Fruit fly (Drosophila melanogaster): ENCODE results near the gene mus101.

dm6 chrX:13721934-13722333 is at the start of gene mus101, which contains the start of gene Mrgn1:
- no peak for TF ChIP-seq CG8159 (tag; optimal IDR thresholded peaks at IDR 0.05)
- TF ChIP-seq D1 (tag; optimal IDR thresholded peaks at IDR 0.05), result no peak
- no peak for TF ChIP-seq CG4496 (GFP tag; IDR thresholded peaks at IDR 0.05)
- no peak for TF ChIP-seq CG12605 (GFP tag; IDR thresholded peaks at IDR 0.05)
- no peak for TF ChIP-seq CG17806 (tag; optimal IDR thresholded peaks at IDR 0.05)
- TF ChIP-seq Ets98B (GFP tag; IDR thresholded peaks at IDR 0.05), result no peak
- no peak for TF ChIP-seq CG14655 (GFP tag; optimal IDR thresholded peaks at IDR 0.05)
- no peak for TF ChIP-seq CG8301 (tag; optimal IDR thresholded peaks at IDR 0.05)
- no peak for TF ChIP-seq Pif1A (GFP tag; optimal IDR thresholded peaks at IDR 0.05)
- no peak for TF ChIP-seq CG13204 (GFP tag; optimal IDR thresholded peaks at IDR 0.05)
- TF ChIP-seq CG15710 (tag; optimal IDR thresholded peaks at IDR 0.05), result no peak
- TF ChIP-seq rn (GFP tag; IDR thresholded peaks at IDR 0.05), result no peak
- no peak for TF ChIP-seq CG32121 (GFP tag; IDR thresholded peaks at IDR 0.05)

Measured in whole organism, pupa.